Worm (Caenorhabditis elegans): ENCODE measurements around the gene F18G5.1.

Gene F18G5.1

ce11 chrX:9271886-9272285 is 12.2 kb downstream of the F18G5.1 start (continued):
- no peak for TF ChIP-seq egl-27 (tag; optimal IDR thresholded peaks at IDR 0.05)

DNA sequence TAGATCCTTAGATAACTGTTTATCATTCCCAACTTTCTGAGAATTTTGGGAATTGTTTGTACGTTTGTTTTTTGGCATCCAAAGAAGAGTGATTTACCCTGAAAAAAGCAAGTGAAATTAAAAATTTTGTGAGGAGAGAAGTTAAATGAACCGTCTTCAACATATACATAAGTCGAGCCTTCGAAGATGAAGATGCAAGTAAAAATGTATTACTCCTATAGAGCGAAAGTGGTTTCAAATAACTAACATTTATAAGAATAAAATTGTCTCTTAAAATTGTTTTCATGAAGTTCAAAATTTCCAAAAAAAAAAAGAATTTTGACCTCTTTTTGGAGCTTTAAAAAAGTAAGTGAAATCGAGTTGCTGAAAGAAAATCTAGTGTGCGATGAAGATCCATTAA is 14.9 kb downstream of the F18G5.1 start, which contains the start of gene B0416.10:
TSS of gene B0416.10 (minus strand) at position 101 of the 400 bp plus-strand sequence.
- TF ChIP-seq elt-2 (tag; optimal IDR thresholded peaks at IDR 0.05) (no peak), pha-4 (tag; optimal IDR thresholded peaks at IDR 0.05) (no peak), ceh-9 (tag; optimal IDR thresholded peaks at IDR 0.05) (no peak), mml-1 (tag; optimal IDR thresholded peaks at IDR 0.05) (no peak), ama-1 (optimal IDR thresholded peaks at IDR 0.05) (no peak), R02D3.7 (tag; optimal IDR thresholded peaks at IDR 0.05) (no peak), nfya-1 (tag; optimal IDR thresholded peaks at IDR 0.05; ENCODE audit: insufficient read depth) (no peak), fkh-2 (tag; optimal IDR thresholded peaks at IDR 0.05) (no peak), daf-12 (tag; optimal IDR thresholded peaks at IDR 0.05) (no peak), ztf-4 (tag; optimal IDR thresholded peaks at IDR 0.05) (no peak), nhr-12 (tag; optimal IDR thresholded peaks at IDR 0.05) (no peak), ztf-11 (tag; optimal IDR thresholded peaks at IDR 0.05) (no peak), unc-62 (GFP tag; optimal IDR thresholded peaks at IDR 0.05) (no peak), nhr-237 (tag; optimal IDR thresholded peaks at IDR 0.05) (no peak), egl-27 (tag; optimal IDR thresholded peaks at IDR 0.05) (no peak), lin-39 (tag; optimal IDR thresholded peaks at IDR 0.05) (no peak)

DNA sequence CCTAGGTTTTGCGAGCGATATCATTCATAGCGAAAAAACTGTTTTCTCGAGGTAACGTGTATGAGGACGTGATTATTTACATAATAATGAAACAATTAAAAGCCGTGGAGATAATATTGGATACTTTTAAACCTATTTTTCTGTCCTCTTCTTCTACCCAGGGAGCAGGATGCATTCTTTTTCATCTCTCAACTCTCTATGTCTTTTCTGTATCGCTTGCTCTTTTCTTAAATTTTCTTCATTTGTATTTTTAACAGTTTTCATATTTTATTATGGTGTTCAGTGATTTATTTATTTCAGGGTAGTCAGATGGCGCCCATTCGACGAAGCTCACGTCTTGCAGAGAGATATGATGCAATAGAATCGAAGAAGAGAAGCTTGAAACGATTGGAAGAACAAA is 19.0 kb downstream of the F18G5.1 start, which contains the start of gene B0416.4:
TSS of gene B0416.4 (plus strand) at position 301 of the 400 bp plus-strand sequence.
- TF ChIP-seq mdl-1 (tag; optimal IDR thresholded peaks at IDR 0.05) (no peak), daf-12 (tag; optimal IDR thresholded peaks at IDR 0.05) (no peak), pha-4 (tag; optimal IDR thresholded peaks at IDR 0.05) (no peak), nhr-237 (tag; optimal IDR thresholded peaks at IDR 0.05) (no peak), ztf-11 (tag; optimal IDR thresholded peaks at IDR 0.05) (no peak), sea-2 (GFP tag; optimal IDR thresholded peaks at IDR 0.05) (no peak), nhr-43 (tag; optimal IDR thresholded peaks at IDR 0.05; ENCODE audit: poor library complexity, severe bottlenecking) (no peak), ztf-4 (tag; optimal IDR thresholded peaks at IDR 0.05) (no peak), nhr-76 (tag; optimal IDR thresholded peaks at IDR 0.05) (no peak)

DNA sequence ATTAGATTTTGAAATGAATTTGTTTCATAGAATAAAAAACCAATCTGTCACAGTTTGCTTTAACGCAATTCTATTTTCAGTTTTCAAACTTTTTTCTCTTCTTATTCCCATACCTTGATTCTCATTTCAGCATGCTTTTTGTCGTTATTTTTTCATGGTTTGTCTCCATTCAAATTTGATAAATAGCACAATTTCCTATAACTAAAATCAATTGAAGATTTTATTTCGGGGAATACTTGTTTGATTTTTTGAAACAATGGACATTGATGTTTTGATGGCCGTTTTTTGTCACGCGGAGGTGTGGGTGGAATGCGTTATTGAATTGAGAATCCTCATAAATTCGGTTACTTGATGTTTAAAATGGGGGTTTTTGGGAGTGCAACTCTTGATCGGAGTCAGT is 23.4 kb downstream of the F18G5.1 start, which contains the start of gene B0416.11:
TSS of gene B0416.11 (minus strand) at position 101 of the 400 bp plus-strand sequence.
- TF ChIP-seq ztf-4 (tag; optimal IDR thresholded peaks at IDR 0.05) (no peak), egl-27 (tag; optimal IDR thresholded peaks at IDR 0.05) (no peak), pha-4 (tag; optimal IDR thresholded peaks at IDR 0.05) (no peak), hmg-11 (tag; optimal IDR thresholded peaks at IDR 0.05) (no peak), aly-2 (tag; optimal IDR thresholded peaks at IDR 0.05) (no peak), ceh-16 (tag; optimal IDR thresholded peaks at IDR 0.05) (no peak), nhr-77 (tag; optimal IDR thresholded peaks at IDR 0.05) (no peak), nhr-43 (tag; optimal IDR thresholded peaks at IDR 0.05; ENCODE audit: poor library complexity, severe bottlenecking) (no peak), nhr-11 (tag; optimal IDR thresholded peaks at IDR 0.05) (no peak), nfya-1 (tag; optimal IDR thresholded peaks at IDR 0.05; ENCODE audit: insufficient read depth) (no peak), ama-1 (optimal IDR thresholded peaks at IDR 0.05) (no peak), ceh-82 (tag; optimal IDR thresholded peaks at IDR 0.05) (no peak), mml-1 (tag; optimal IDR thresholded peaks at IDR 0.05) (no peak), nhr-12 (tag; optimal IDR thresholded peaks at IDR 0.05) (no peak), nhr-76 (tag; optimal IDR thresholded peaks at IDR 0.05) (no peak), ztf-11 (tag; optimal IDR thresholded peaks at IDR 0.05) (no peak), skn-1 (tag; optimal IDR thresholded peaks at IDR 0.05) (no peak), ceh-28 (tag; optimal IDR thresholded peaks at IDR 0.05) (no peak), lin-15B (tag; optimal IDR thresholded peaks at IDR 0.05) (no peak), jun-1 (tag; optimal IDR thresholded peaks at IDR 0.05) (no peak)

ce11 chrX:9291345-9291744 is 31.7 kb downstream of the F18G5.1 start, which contains the start of gene B0416.3:
Gene B0416.3 (plus strand): TSS chrX:9291645.
- TF ChIP-seq nhr-67 (tag; optimal IDR thresholded peaks at IDR 0.05): no peak
- TF ChIP-seq hmg-11 (tag; optimal IDR thresholded peaks at IDR 0.05): no peak
- TF ChIP-seq pqm-1 (tag; optimal IDR thresholded peaks at IDR 0.05): no peak
- TF ChIP-seq nhr-77 (tag; optimal IDR thresholded peaks at IDR 0.05): no peak
- TF ChIP-seq ztf-4 (tag; optimal IDR thresholded peaks at IDR 0.05): no peak
- no peak for TF ChIP-seq nhr-23 (tag; optimal IDR thresholded peaks at IDR 0.05)
- TF ChIP-seq nhr-11 (tag; optimal IDR thresholded peaks at IDR 0.05): no peak
- TF ChIP-seq jun-1 (tag; optimal IDR thresholded peaks at IDR 0.05): no peak
- TF ChIP-seq pha-4 (tag; optimal IDR thresholded peaks at IDR 0.05): no peak
- no peak for TF ChIP-seq nhr-237 (tag; optimal IDR thresholded peaks at IDR 0.05)
- no peak for TF ChIP-seq lsy-12 (tag; optimal IDR thresholded peaks at IDR 0.05)
- TF ChIP-seq elt-2 (tag; optimal IDR thresholded peaks at IDR 0.05): no peak
- no peak for TF ChIP-seq snpc-4 (tag; optimal IDR thresholded peaks at IDR 0.05)
- TF ChIP-seq ceh-28 (tag; optimal IDR thresholded peaks at IDR 0.05): no peak
- TF ChIP-seq ama-1 (optimal IDR thresholded peaks at IDR 0.05): no peak
- no peak for TF ChIP-seq nfya-1 (tag; optimal IDR thresholded peaks at IDR 0.05; ENCODE audit: insufficient read depth)
- no peak for TF ChIP-seq skn-1 (tag; optimal IDR thresholded peaks at IDR 0.05)

Measured in whole organism, L3 larva.